Fruit fly (Drosophila melanogaster) whole organism, pupa: ENCODE measurements around the gene CG13737.

Experiments used
- CG10348 ChIP-seq: fragments of 200-800 bp; sonication (Bioruptor generic); IDR thresholded peaks from 2 replicates; pipeline ENCODE4 v1.3.6; 2022; ENCODE audit warnings: missing biosample characterization, missing genetic modification characterization
- CG12605 ChIP-seq: fragments of 200-800 bp; sonication (Bioruptor generic); IDR thresholded peaks from 2 replicates; pipeline ENCODE4 v1.3.6; 2022; ENCODE audit warnings: missing biosample characterization, missing genetic modification characterization
- CG13204 ChIP-seq: fragments of 200-800 bp; sonication (Bioruptor generic); optimal IDR thresholded peaks from 2 replicates; lab custom pipeline; 2018; ENCODE audit warnings: missing biosample characterization, mild to moderate bottlenecking, missing genetic modification characterization, moderate library complexity
- CG15710 ChIP-seq: fragments of 200-800 bp; sonication (Bioruptor generic); optimal IDR thresholded peaks from 2 replicates; lab custom pipeline; 2018; ENCODE audit warnings: missing biosample characterization, mild to moderate bottlenecking, missing genetic modification characterization, moderate library complexity
- CG17806 ChIP-seq: fragments of 200-800 bp; sonication (Bioruptor generic); optimal IDR thresholded peaks from 2 replicates; lab custom pipeline; 2018; ENCODE audit warnings: missing biosample characterization, mild to moderate bottlenecking, missing genetic modification characterization, moderate library complexity
- CG32121 ChIP-seq: fragments of 200-800 bp; sonication (Bioruptor generic); IDR thresholded peaks from 2 replicates; pipeline ENCODE4 v1.3.6; 2022; ENCODE audit warnings: missing biosample characterization, missing genetic modification characterization
- CG34367 ChIP-seq: fragments of 200-800 bp; sonication (Bioruptor generic); optimal IDR thresholded peaks from 2 replicates; lab custom pipeline; 2018; ENCODE audit warnings: missing biosample characterization, mild to moderate bottlenecking, missing genetic modification characterization
- CG4496 ChIP-seq: fragments of 200-800 bp; sonication (Bioruptor generic); IDR thresholded peaks from 3 replicates; pipeline ENCODE4 v1.3.6; 2022; ENCODE audit warnings: missing biosample characterization, missing genetic modification characterization
- CG8159 ChIP-seq: fragments of 200-800 bp; sonication (Bioruptor generic); optimal IDR thresholded peaks from 3 replicates; lab custom pipeline; 2018; ENCODE audit warnings: missing biosample characterization, mild to moderate bottlenecking, missing genetic modification characterization, moderate library complexity
- CG8301 ChIP-seq: fragments of 200-800 bp; sonication (Bioruptor generic); optimal IDR thresholded peaks from 2 replicates; lab custom pipeline; 2018; ENCODE audit warnings: missing biosample characterization, mild to moderate bottlenecking, missing genetic modification characterization
- CG9948 ChIP-seq: fragments of 200-800 bp; sonication (Bioruptor generic); optimal IDR thresholded peaks from 2 replicates; lab custom pipeline; 2018; ENCODE audit warnings: missing biosample characterization, mild to moderate bottlenecking, missing genetic modification characterization, moderate library complexity
- D1 ChIP-seq: fragments of 200-800 bp; sonication (Bioruptor generic); optimal IDR thresholded peaks from 2 replicates; lab custom pipeline; 2018; ENCODE audit warnings: missing biosample characterization, mild to moderate bottlenecking, missing genetic modification characterization, moderate library complexity
- EcR ChIP-seq: fragments of 200-800 bp; sonication (Bioruptor generic); optimal IDR thresholded peaks from 3 replicates; lab custom pipeline; 2019; ENCODE audit warnings: missing biosample characterization, missing genetic modification characterization, mild to moderate bottlenecking, moderate library complexity, missing genetic modification reagents
- Ets98B ChIP-seq: fragments of 200-800 bp; sonication (Bioruptor generic); IDR thresholded peaks from 2 replicates; pipeline ENCODE4 v1.3.6; 2022; ENCODE audit warnings: missing biosample characterization, missing genetic modification characterization
- Pif1A ChIP-seq: fragments of 200-800 bp; sonication (Bioruptor generic); optimal IDR thresholded peaks from 3 replicates; lab custom pipeline; 2016; ENCODE audit warnings: missing biosample characterization, missing genetic modification characterization
- Pif1B ChIP-seq: fragments of 200-800 bp; sonication (Bioruptor generic); optimal IDR thresholded peaks from 3 replicates; lab custom pipeline; 2016; ENCODE audit warnings: missing biosample characterization, missing genetic modification characterization
- Snoo ChIP-seq: fragments of 200-800 bp; sonication (Bioruptor generic); optimal IDR thresholded peaks from 3 replicates; lab custom pipeline; 2017; ENCODE audit warnings: missing biosample characterization, mild to moderate bottlenecking, missing genetic modification characterization, inconsistent platforms
- fd96Ca ChIP-seq: fragments of 200-800 bp; sonication (Bioruptor generic); IDR thresholded peaks from 3 replicates; pipeline ENCODE4 v1.3.6; 2022; ENCODE audit warnings: missing biosample characterization, missing genetic modification characterization
- gl ChIP-seq: fragments of 200-800 bp; sonication (Bioruptor generic); optimal IDR thresholded peaks from 2 replicates; lab custom pipeline; 2018; ENCODE audit warnings: missing biosample characterization, mild to moderate bottlenecking, missing genetic modification characterization
- rn ChIP-seq: fragments of 200-800 bp; sonication (Bioruptor generic); IDR thresholded peaks from 2 replicates; pipeline ENCODE4 v1.3.6; 2022; ENCODE audit warnings: missing biosample characterization, missing genetic modification characterization

Gene CG13737

DNA sequence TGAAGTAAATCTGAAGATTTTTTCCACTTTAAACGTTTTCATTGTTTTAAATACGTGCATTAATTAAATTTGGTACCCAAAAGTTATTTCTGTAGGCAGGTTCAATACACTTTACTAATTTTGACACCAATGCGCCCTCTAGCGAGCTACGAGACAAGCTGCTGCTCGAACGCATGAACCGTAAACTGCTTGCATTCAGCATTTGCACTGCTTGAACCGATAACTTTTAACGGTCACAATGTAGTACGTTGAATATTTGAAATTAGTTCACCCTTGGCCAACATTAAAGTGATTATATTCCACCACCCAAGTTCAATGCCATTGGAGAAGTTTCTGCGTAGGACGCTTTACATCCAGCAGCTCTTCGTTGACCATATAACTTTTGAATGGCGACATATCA, 33.5 kb upstream of the CG13737 start:
- no peak for TF ChIP-seq D1 (tag; lab: Kevin White, UChicago)
- no peak for TF ChIP-seq CG10348 (GFP tag; lab: Robert Waterston, UW)
- no peak for TF ChIP-seq fd96Ca (GFP tag; lab: Robert Waterston, UW)
- TF ChIP-seq Snoo (tag; lab: Kevin White, UChicago), result no peak
- no peak for TF ChIP-seq CG8159 (tag; lab: Kevin White, UChicago)
- peak; percentile 95 for TF ChIP-seq EcR (GFP tag; lab: Kevin White, UChicago)

DNA sequence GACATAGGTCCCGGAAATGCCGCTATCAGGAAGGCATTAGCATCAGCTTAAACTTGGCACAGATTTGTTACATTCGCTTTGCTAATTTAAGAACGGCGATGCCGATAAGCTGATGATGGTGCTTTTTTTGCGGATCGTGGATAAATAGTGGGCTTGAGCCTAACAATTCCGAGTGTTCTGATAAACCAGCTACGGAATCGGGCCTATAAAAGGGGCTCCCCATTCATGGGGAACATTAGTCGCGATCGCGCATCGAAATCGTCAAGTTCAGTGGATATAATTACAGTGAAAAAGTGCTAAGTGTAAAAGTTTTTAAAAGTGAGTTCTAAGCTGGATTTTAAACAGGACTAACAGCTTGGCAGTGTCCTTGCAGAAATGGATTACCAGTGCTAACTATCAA, 33.0 kb upstream of the CG13737 start, which contains the start of gene Hml:
Hml (plus strand) TSS at position 301 of the 400 bp plus-strand sequence.
- TF ChIP-seq Snoo (tag; lab: Kevin White, UChicago), result no peak
- TF ChIP-seq CG17806 (tag; lab: Kevin White, UChicago), result no peak
- TF ChIP-seq CG34367 (tag; lab: Kevin White, UChicago), result no peak
- no peak for TF ChIP-seq Pif1A (GFP tag; lab: Kevin White, UChicago)
- TF ChIP-seq CG10348 (GFP tag; lab: Robert Waterston, UW), result no peak
- TF ChIP-seq CG13204 (GFP tag; lab: Kevin White, UChicago), result no peak
- TF ChIP-seq CG4496 (GFP tag; lab: Robert Waterston, UW), result no peak
- TF ChIP-seq CG15710 (tag; lab: Kevin White, UChicago), result no peak
- TF ChIP-seq D1 (tag; lab: Kevin White, UChicago), result no peak
- no peak for TF ChIP-seq fd96Ca (GFP tag; lab: Robert Waterston, UW)
- no peak for TF ChIP-seq CG8159 (tag; lab: Kevin White, UChicago)
- no peak for TF ChIP-seq EcR (GFP tag; lab: Kevin White, UChicago)

DNA sequence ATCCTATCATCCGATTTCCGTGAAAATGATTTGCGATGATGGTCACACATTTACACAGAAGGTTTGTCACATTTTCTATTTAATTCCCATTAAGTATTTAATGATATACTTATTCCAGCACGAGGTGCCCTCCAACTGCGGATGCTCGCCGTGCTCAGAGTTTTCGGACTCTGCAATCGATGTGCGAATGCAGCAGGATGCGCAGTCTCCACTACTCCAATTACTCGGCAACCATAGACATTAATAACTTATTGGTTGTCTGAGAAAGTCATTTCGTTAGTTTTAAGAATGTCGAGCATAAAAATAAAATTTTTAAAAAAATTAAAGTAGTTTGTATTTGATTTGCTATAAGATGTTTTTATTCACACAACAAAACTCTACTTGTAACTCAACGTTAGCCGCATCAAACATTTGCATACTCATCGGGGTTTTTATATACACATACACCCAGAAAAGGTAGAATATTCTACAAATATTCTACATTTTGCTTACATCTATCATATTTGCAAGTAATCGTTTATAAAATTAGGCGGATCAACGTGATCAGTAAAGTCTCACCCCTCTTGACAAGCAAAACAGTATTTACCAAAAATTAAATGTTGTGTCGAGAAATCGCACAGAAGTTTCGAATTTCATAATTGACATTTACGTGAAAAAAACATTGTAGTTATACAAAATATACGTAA, 19.0 kb upstream of the CG13737 start:
- TF ChIP-seq CG34367 (tag; lab: Kevin White, UChicago) (no peak), CG13204 (GFP tag; lab: Kevin White, UChicago) (no peak), Snoo (tag; lab: Kevin White, UChicago) (no peak), Ets98B (GFP tag; lab: Robert Waterston, UW) (no peak), CG12605 (GFP tag; lab: Robert Waterston, UW) (no peak), gl (tag; lab: Kevin White, UChicago) (no peak), rn (GFP tag; lab: Robert Waterston, UW) (no peak), CG10348 (GFP tag; lab: Robert Waterston, UW) (no peak), CG8159 (tag; lab: Kevin White, UChicago) (no peak), fd96Ca (GFP tag; lab: Robert Waterston, UW) (no peak)

dm6 chr3L:13862403-13862802, 16.4 kb upstream of the CG13737 start:
- TF ChIP-seq Ets98B (GFP tag; lab: Robert Waterston, UW) (peak; percentile 73), CG32121 (peak; percentile 84), CG4496 (GFP tag; lab: Robert Waterston, UW) (0 out of 3 replicates have a peak, but pooled peaks have one; percentile 44), CG8301 (tag; lab: Kevin White, UChicago) (no peak), EcR (GFP tag; lab: Kevin White, UChicago) (no peak), CG9948 (tag; lab: Kevin White, UChicago) (no peak), fd96Ca (GFP tag; lab: Robert Waterston, UW) (peak; percentile 80)

DNA sequence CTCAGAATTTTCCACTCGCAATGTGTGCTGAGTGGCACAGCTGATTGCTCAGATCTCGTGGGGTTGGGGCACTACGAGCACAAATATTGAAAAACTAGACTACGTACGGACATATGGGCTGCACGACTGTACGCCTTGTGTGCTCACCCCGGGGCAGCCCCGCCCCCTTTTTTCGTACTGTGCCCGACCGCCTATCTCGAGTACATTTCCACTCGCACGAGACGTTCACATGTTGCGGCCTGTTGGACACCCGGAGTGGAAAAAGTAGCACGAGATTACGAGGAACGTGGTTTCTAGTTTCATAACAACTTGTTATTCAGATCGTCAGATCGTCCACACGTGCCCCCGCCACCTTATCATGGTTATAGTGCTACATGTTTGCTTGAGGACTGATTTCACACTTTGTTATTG, 15.4 kb upstream of the CG13737 start:
- TF ChIP-seq CG4496 (GFP tag; lab: Robert Waterston, UW) (peak; percentile 49; the same call in 2 of the 3 replicates), fd96Ca (GFP tag; lab: Robert Waterston, UW) (no peak), CG12605 (GFP tag; lab: Robert Waterston, UW) (no peak), CG10348 (GFP tag; lab: Robert Waterston, UW) (no peak), CG8159 (tag; lab: Kevin White, UChicago) (no peak)

DNA sequence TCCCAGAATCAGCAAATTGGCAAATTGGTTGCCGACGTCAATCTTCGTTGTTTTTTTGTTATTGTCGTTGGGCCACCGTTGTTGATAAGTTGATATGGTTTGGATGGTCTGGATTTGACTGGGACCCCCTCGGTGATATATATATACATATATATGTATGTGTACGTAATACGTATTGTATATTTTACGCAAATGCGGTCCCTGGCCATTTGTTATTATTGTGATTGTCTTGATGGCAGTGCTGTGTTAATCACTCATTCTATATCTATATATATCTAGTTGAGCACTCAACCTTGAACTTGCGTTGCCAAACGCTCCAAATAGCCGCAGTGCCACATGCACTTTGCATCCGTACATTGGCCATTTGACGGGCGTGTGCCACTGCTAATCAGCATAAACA, 14.2 kb upstream of the CG13737 start:
- TF ChIP-seq CG34367 (tag; lab: Kevin White, UChicago) (no peak), CG15710 (tag; lab: Kevin White, UChicago) (no peak), CG12605 (GFP tag; lab: Robert Waterston, UW) (no peak), CG8301 (tag; lab: Kevin White, UChicago) (no peak), EcR (GFP tag; lab: Kevin White, UChicago) (no peak), Pif1B (GFP tag; lab: Kevin White, UChicago) (no peak), CG8159 (tag; lab: Kevin White, UChicago) (no peak), D1 (tag; lab: Kevin White, UChicago) (no peak), CG9948 (tag; lab: Kevin White, UChicago) (no peak), CG32121 (no peak), Snoo (tag; lab: Kevin White, UChicago) (no peak)
- TF ChIP-seq, all 21 proteins: peak for 0

- no peak for TF ChIP-seq CG12605 (GFP tag; lab: Robert Waterston, UW)
- TF ChIP-seq fd96Ca (GFP tag; lab: Robert Waterston, UW), result no peak
- TF ChIP-seq CG4496 (GFP tag; lab: Robert Waterston, UW), result no peak
- no peak for TF ChIP-seq CG15710 (tag; lab: Kevin White, UChicago)
- no peak for TF ChIP-seq Ets98B (GFP tag; lab: Robert Waterston, UW)
- TF ChIP-seq Pif1B (GFP tag; lab: Kevin White, UChicago), result no peak
- TF ChIP-seq CG13204 (GFP tag; lab: Kevin White, UChicago), result no peak
- TF ChIP-seq CG17806 (tag; lab: Kevin White, UChicago), result no peak
- no peak for TF ChIP-seq CG10348 (GFP tag; lab: Robert Waterston, UW)
- no peak for TF ChIP-seq Pif1A (GFP tag; lab: Kevin White, UChicago)
These were observed 13.3 kb upstream of the CG13737 start for dm6 chr3L:13865484-13865883.
